Fruit fly (Drosophila melanogaster) whole organism, prepupa: ENCODE results near the gene Uxs.

ENCODE experiments used
- CG10631 ChIP-seq: fragments of 200-800 bp; sonication (Bioruptor generic); optimal IDR thresholded peaks from 2 replicates; lab custom pipeline; 2016; ENCODE audit warnings: missing biosample characterization, missing genetic modification characterization
- CG10669 ChIP-seq: fragments of 200-800 bp; sonication (Bioruptor generic); optimal IDR thresholded peaks from 3 replicates; lab custom pipeline; 2018; ENCODE audit warnings: missing biosample characterization, mild to moderate bottlenecking, missing genetic modification characterization, moderate library complexity
- CG11762 ChIP-seq: fragments of 200-800 bp; sonication (Bioruptor generic); optimal IDR thresholded peaks from 3 replicates; lab custom pipeline; 2016; ENCODE audit warnings: missing biosample characterization, missing genetic modification characterization; ENCODE audit not compliant: insufficient read depth
- CG11902 ChIP-seq: fragments of 200-800 bp; sonication (Bioruptor generic); optimal IDR thresholded peaks from 3 replicates; lab custom pipeline; 2016; ENCODE audit warnings: missing biosample characterization, missing genetic modification characterization
- CG15336 ChIP-seq: fragments of 200-800 bp; sonication (Bioruptor generic); IDR thresholded peaks from 2 replicates; pipeline ENCODE4 v1.3.6; 2022; ENCODE audit warnings: missing biosample characterization, missing genetic modification characterization
- CG16779 ChIP-seq: fragments of 200-800 bp; sonication (Bioruptor generic); optimal IDR thresholded peaks from 3 replicates; lab custom pipeline; 2017; ENCODE audit warnings: missing biosample characterization, mild to moderate bottlenecking, missing genetic modification characterization
- CG3032 ChIP-seq: fragments of 200-800 bp; optimal IDR thresholded peaks from 2 replicates; lab custom pipeline; 2019; ENCODE audit warnings: missing biosample characterization, mild to moderate bottlenecking, missing genetic modification characterization, moderate library complexity
- CG31627 ChIP-seq: fragments of 200-800 bp; sonication (Bioruptor generic); optimal IDR thresholded peaks from 3 replicates; lab custom pipeline; 2016; ENCODE audit warnings: missing biosample characterization, missing genetic modification characterization
- CG32006 ChIP-seq: fragments of 200-800 bp; sonication (Bioruptor generic); optimal IDR thresholded peaks from 3 replicates; lab custom pipeline; 2017; ENCODE audit warnings: missing biosample characterization, mild to moderate bottlenecking, missing genetic modification characterization
- CG3919 ChIP-seq: fragments of 200-800 bp; sonication (Bioruptor generic); optimal IDR thresholded peaks from 3 replicates; lab custom pipeline; 2016; ENCODE audit warnings: missing biosample characterization, missing genetic modification characterization
- CG4318 ChIP-seq: fragments of 200-800 bp; sonication (Bioruptor generic); optimal IDR thresholded peaks from 3 replicates; lab custom pipeline; 2017; ENCODE audit warnings: missing biosample characterization, mild to moderate bottlenecking, missing genetic modification characterization
- CG6163 ChIP-seq: fragments of 200-800 bp; sonication (Bioruptor generic); IDR thresholded peaks from 3 replicates; pipeline ENCODE4 v1.3.6; 2022; ENCODE audit warnings: missing biosample characterization, missing genetic modification characterization
- CG6276 ChIP-seq: fragments of 200-800 bp; sonication (Bioruptor generic); optimal IDR thresholded peaks from 2 replicates; lab custom pipeline; 2017; ENCODE audit warnings: missing biosample characterization, mild to moderate bottlenecking, missing genetic modification characterization
- CG6792 ChIP-seq: fragments of 200-800 bp; sonication (Bioruptor generic); optimal IDR thresholded peaks from 3 replicates; lab custom pipeline; 2016; ENCODE audit warnings: missing biosample characterization, missing genetic modification characterization
- CG6808 ChIP-seq: fragments of 200-800 bp; sonication (Bioruptor generic); optimal IDR thresholded peaks from 3 replicates; lab custom pipeline; 2017; ENCODE audit warnings: missing biosample characterization, missing genetic modification characterization, mild to moderate bottlenecking, moderate library complexity, missing genetic modification reagents
- CG6854 ChIP-seq: fragments of 200-800 bp; sonication (Bioruptor generic); optimal IDR thresholded peaks from 2 replicates; lab custom pipeline; 2017; ENCODE audit warnings: missing biosample characterization, mild to moderate bottlenecking, missing genetic modification characterization
- CG7368 ChIP-seq: fragments of 200-800 bp; sonication (Bioruptor generic); optimal IDR thresholded peaks from 3 replicates; lab custom pipeline; 2016; ENCODE audit warnings: missing biosample characterization, missing genetic modification characterization
- CG8319 ChIP-seq: fragments of 200-800 bp; sonication (Bioruptor generic); optimal IDR thresholded peaks from 3 replicates; lab custom pipeline; 2016; ENCODE audit warnings: missing biosample characterization, missing genetic modification characterization
- CG8632 ChIP-seq: fragments of 200-800 bp; sonication (Bioruptor generic); optimal IDR thresholded peaks from 3 replicates; lab custom pipeline; 2016; ENCODE audit warnings: missing biosample characterization, missing genetic modification characterization
- Eip93F ChIP-seq: fragments of 200-800 bp; sonication (Bioruptor generic); optimal IDR thresholded peaks from 2 replicates; lab custom pipeline; 2016; ENCODE audit warnings: missing biosample characterization, mild to moderate bottlenecking, missing genetic modification characterization
- Ets21C ChIP-seq: fragments of 200-800 bp; sonication (Bioruptor generic); optimal IDR thresholded peaks from 3 replicates; lab custom pipeline; 2016; ENCODE audit warnings: missing biosample characterization, missing genetic modification characterization
- Ets96B ChIP-seq: fragments of 200-800 bp; optimal IDR thresholded peaks from 2 replicates; lab custom pipeline; 2019; ENCODE audit warnings: missing biosample characterization, mild to moderate bottlenecking, missing genetic modification characterization, moderate library complexity
- Gug ChIP-seq: fragments of 200-800 bp; sonication (Bioruptor generic); IDR thresholded peaks from 2 replicates; pipeline ENCODE4 v1.3.6; 2022; ENCODE audit warnings: missing biosample characterization, missing genetic modification characterization
- Hr38 ChIP-seq: sonication (Bioruptor generic); optimal IDR thresholded peaks from 2 replicates; lab custom pipeline; 2016; ENCODE audit warnings: missing biosample characterization, missing genetic modification characterization
- Hr4 ChIP-seq: fragments of 200-800 bp; sonication (Bioruptor generic); optimal IDR thresholded peaks from 3 replicates; lab custom pipeline; 2016; ENCODE audit warnings: missing biosample characterization, missing genetic modification characterization
- Lpt ChIP-seq: fragments of 200-800 bp; sonication (Bioruptor generic); optimal IDR thresholded peaks from 3 replicates; lab custom pipeline; 2016; ENCODE audit warnings: missing biosample characterization, missing genetic modification characterization
- Met ChIP-seq: fragments of 200-800 bp; sonication (Bioruptor generic); optimal IDR thresholded peaks from 3 replicates; lab custom pipeline; 2016; ENCODE audit warnings: missing biosample characterization, missing genetic modification characterization
- Smox ChIP-seq: fragments of 200-800 bp; sonication (Bioruptor generic); optimal IDR thresholded peaks from 3 replicates; lab custom pipeline; 2016; ENCODE audit warnings: missing biosample characterization, missing genetic modification characterization
- Sox102F ChIP-seq: fragments of 200-800 bp; sonication (Bioruptor generic); optimal IDR thresholded peaks from 2 replicates; lab custom pipeline; 2016; ENCODE audit warnings: missing biosample characterization, mild to moderate bottlenecking, missing genetic modification characterization
- Sox14 ChIP-seq: fragments of 200-800 bp; sonication (Bioruptor generic); optimal IDR thresholded peaks from 3 replicates; lab custom pipeline; 2016; ENCODE audit warnings: missing biosample characterization, missing genetic modification characterization
- Sox15 ChIP-seq: fragments of 200-800 bp; sonication (Bioruptor generic); optimal IDR thresholded peaks from 3 replicates; lab custom pipeline; 2016; ENCODE audit warnings: missing biosample characterization, missing genetic modification characterization
- achi ChIP-seq: fragments of 200-800 bp; sonication (Bioruptor generic); optimal IDR thresholded peaks from 3 replicates; lab custom pipeline; 2016; ENCODE audit warnings: missing biosample characterization, missing genetic modification characterization
- acj6 ChIP-seq: fragments of 200-800 bp; sonication (Bioruptor generic); optimal IDR thresholded peaks from 3 replicates; lab custom pipeline; 2016; ENCODE audit warnings: missing biosample characterization, missing genetic modification characterization
- cyc ChIP-seq: fragments of 200-800 bp; sonication (Bioruptor generic); optimal IDR thresholded peaks from 3 replicates; lab custom pipeline; 2016; ENCODE audit warnings: missing biosample characterization, missing genetic modification characterization
- dsx ChIP-seq: fragments of 200-800 bp; optimal IDR thresholded peaks from 3 replicates; lab custom pipeline; 2019; ENCODE audit warnings: missing biosample characterization, mild to moderate bottlenecking, missing genetic modification characterization, moderate library complexity; ENCODE audit not compliant: poor library complexity, severe bottlenecking
- eg ChIP-seq: fragments of 200-800 bp; sonication (Bioruptor generic); IDR thresholded peaks from 3 replicates; pipeline ENCODE4 v1.3.6; 2022; ENCODE audit warnings: missing biosample characterization, missing genetic modification characterization
- esn ChIP-seq: fragments of 200-800 bp; sonication (Bioruptor generic); optimal IDR thresholded peaks from 2 replicates; lab custom pipeline; 2016; ENCODE audit warnings: missing biosample characterization, mild to moderate bottlenecking, missing genetic modification characterization, moderate library complexity
- fd85E ChIP-seq: fragments of 200-800 bp; sonication (Bioruptor generic); optimal IDR thresholded peaks from 3 replicates; lab custom pipeline; 2016; ENCODE audit warnings: missing biosample characterization, missing genetic modification characterization
- fkh ChIP-seq: fragments of 200-800 bp; sonication (Bioruptor generic); optimal IDR thresholded peaks from 3 replicates; lab custom pipeline; 2017; ENCODE audit warnings: missing biosample characterization, mild to moderate bottlenecking, missing genetic modification characterization, moderate library complexity
- lz ChIP-seq: fragments of 200-800 bp; sonication (Bioruptor generic); optimal IDR thresholded peaks from 3 replicates; lab custom pipeline; 2016; ENCODE audit warnings: missing biosample characterization, missing genetic modification characterization
- net ChIP-seq: fragments of 200-800 bp; sonication (Bioruptor generic); optimal IDR thresholded peaks from 3 replicates; lab custom pipeline; 2016; ENCODE audit warnings: missing biosample characterization, missing genetic modification characterization
- spab ChIP-seq: fragments of 200-800 bp; sonication (Bioruptor generic); optimal IDR thresholded peaks from 2 replicates; lab custom pipeline; 2017; ENCODE audit warnings: missing biosample characterization, mild to moderate bottlenecking, missing genetic modification characterization, missing genetic modification reagents
- svp ChIP-seq: fragments of 200-800 bp; sonication (Bioruptor generic); peaks from one replicate; lab custom pipeline; 2016; ENCODE audit warnings: missing biosample characterization, missing genetic modification characterization
- topi ChIP-seq: fragments of 200-800 bp; sonication (Bioruptor generic); optimal IDR thresholded peaks from 3 replicates; lab custom pipeline; 2016; ENCODE audit warnings: missing biosample characterization, missing genetic modification characterization
- vri ChIP-seq: fragments of 200-800 bp; sonication (Bioruptor generic); optimal IDR thresholded peaks from 3 replicates; lab custom pipeline; 2016; ENCODE audit warnings: missing biosample characterization, mild to moderate bottlenecking, missing genetic modification characterization

Gene Uxs

DNA sequence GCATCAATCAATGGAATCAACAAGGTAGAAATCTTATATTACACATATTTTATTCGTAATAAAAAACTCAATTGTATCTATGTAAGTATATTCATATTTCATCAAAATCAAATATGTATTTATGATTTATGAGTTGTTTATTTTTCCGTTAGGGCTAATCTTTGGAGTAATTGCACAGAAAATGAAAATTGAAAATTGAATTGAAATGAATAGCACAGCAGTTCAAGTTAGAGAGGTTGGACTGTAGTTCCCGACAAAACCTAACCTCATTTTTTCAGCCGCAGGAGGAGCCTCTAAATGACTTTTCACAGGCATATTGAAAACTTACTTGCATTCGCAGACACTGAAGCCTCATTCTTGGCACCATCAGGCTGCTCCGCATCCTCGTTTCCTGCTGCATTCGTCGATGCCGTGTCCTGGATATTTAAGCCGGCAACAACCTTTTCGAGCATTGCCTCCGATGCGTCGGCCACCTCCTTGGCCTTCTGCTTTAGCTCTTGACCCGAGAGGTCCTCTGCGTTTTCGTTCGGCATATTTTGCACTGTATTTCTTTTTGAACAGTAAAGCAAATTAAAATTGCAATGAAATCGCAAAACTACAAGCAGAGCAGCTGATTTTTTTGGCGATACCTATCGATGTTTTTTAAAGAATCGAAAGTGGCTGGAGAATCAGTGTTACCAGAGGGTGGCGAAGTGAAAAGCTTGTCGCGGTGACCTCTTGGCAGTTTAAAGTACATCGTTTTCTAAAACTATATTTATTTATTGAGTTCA, 2.7 kb upstream of the Uxs start, which contains the start of gene Nmt (continued):
- TF ChIP-seq achi (GFP tag; lab: Kevin White, UChicago) (peak; percentile 44), Smox (GFP tag; lab: Kevin White, UChicago) (no peak), svp (GFP tag; lab: Kevin White, UChicago) (no peak), CG6792 (GFP tag; lab: Kevin White, UChicago) (peak; percentile 52), Eip93F (GFP tag; lab: Kevin White, UChicago) (no peak), CG6163 (peak; percentile 58; the same call in 1 of the 3 replicates), Lpt (GFP tag; lab: Kevin White, UChicago) (no peak), CG8319 (GFP tag; lab: Kevin White, UChicago) (peak; percentile 80), Sox15 (GFP tag; lab: Kevin White, UChicago) (peak; percentile 13), CG15336 (peak; percentile 77), CG10631 (GFP tag; lab: Kevin White, UChicago) (peak; percentile 10), CG11902 (GFP tag; lab: Kevin White, UChicago) (no peak), Sox102F (GFP tag; lab: Kevin White, UChicago) (no peak), lz (GFP tag; lab: Kevin White, UChicago) (peak; percentile 39), CG4318 (no peak), vri (no peak), CG31627 (peak; percentile 37), eg (GFP tag; lab: Robert Waterston, UW) (peak; percentile 51; the same call in 1 of the 3 replicates), cyc (GFP tag; lab: Kevin White, UChicago) (no peak), CG6276 (GFP tag; lab: Kevin White, UChicago) (no peak), Gug (GFP tag; lab: Robert Waterston, UW) (no peak), spab (GFP tag; lab: Kevin White, UChicago) (no peak), CG32006 (GFP tag; lab: Kevin White, UChicago) (no peak), CG6854 (no peak), Hr38 (GFP tag; lab: Kevin White, UChicago) (no peak), CG6808 (GFP tag; lab: Kevin White, UChicago) (no peak), fd85E (GFP tag; lab: Kevin White, UChicago) (no peak), CG3919 (peak; percentile 60), Met (GFP tag; lab: Kevin White, UChicago) (no peak), esn (GFP tag; lab: Kevin White, UChicago) (peak; percentile 46), CG8632 (GFP tag; lab: Kevin White, UChicago) (peak; percentile 24), Sox14 (GFP tag; lab: Kevin White, UChicago) (no peak), net (GFP tag; lab: Kevin White, UChicago) (no peak)

DNA sequence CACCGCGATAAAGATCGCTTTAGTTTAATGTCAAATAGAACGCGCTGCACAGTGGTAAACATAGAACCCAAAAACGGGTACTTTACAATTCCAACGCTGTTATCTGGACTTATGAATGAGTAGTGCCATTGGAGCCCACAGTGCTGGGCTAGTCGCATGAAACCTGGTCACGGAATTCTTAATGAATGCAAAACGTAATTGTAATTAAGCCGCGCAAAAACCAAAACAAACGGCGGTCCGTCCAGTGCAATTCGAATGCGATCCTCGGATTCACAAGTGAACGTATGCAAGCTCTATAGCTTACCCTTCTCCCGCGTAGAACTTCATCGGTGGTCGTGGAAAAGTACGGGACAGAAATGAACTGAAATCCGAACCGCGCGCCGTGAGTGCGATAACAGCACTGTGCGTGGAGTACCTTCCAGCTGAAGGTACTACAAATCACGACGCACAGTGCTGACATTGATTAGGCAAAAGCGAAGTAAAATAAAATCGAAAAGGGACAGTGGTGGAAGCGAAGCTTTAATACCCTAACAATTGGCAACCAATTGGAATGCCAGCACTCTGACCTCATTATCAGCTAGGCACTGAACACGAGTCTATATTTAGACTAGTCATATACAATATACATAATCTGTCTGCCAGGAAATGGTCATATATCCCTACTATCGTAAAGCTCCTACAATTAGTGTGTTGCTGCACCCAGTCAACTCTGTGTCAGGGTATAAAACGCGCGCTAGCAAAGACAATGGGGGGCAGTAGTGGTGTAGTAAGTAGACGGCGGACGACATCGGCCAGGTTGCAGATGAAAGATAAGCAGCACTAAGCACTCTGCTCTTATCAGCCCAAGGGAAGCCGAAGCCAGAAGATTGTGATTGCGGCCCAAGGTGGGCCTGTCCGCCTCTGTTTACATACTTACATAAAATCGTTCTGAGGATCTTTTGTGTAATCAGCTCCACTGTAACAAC, 4.8 kb downstream of the Uxs start:
- TF ChIP-seq cyc (GFP tag; lab: Kevin White, UChicago): peak; percentile 31
- peak; percentile 63 for TF ChIP-seq CG6792 (GFP tag; lab: Kevin White, UChicago)
- peak; percentile 36 for TF ChIP-seq dsx
- peak; percentile 67 for TF ChIP-seq CG10669
- peak; percentile 60 for TF ChIP-seq achi (GFP tag; lab: Kevin White, UChicago)
- peak; percentile 46 for TF ChIP-seq CG8319 (GFP tag; lab: Kevin White, UChicago)
- no peak for TF ChIP-seq fd85E (GFP tag; lab: Kevin White, UChicago)
- TF ChIP-seq CG6854: no peak
- peak; percentile 21 for TF ChIP-seq Ets21C (GFP tag; lab: Kevin White, UChicago)
- TF ChIP-seq topi (GFP tag; lab: Kevin White, UChicago): peak; percentile 53
- TF ChIP-seq CG3032 (tag; lab: Kevin White, UChicago): peak; percentile 46
- peak; percentile 82 for TF ChIP-seq Sox14 (GFP tag; lab: Kevin White, UChicago)
- peak; percentile 74 for TF ChIP-seq fkh (GFP tag; lab: Kevin White, UChicago)
- TF ChIP-seq vri: peak; percentile 58
- TF ChIP-seq acj6 (GFP tag; lab: Kevin White, UChicago): peak; percentile 74
- TF ChIP-seq CG7368 (GFP tag; lab: Kevin White, UChicago): peak; percentile 64
- peak; percentile 43 for TF ChIP-seq lz (GFP tag; lab: Kevin White, UChicago)
- TF ChIP-seq CG3919: peak; percentile 70
- peak; percentile 40 for TF ChIP-seq Lpt (GFP tag; lab: Kevin White, UChicago)
- TF ChIP-seq Sox15 (GFP tag; lab: Kevin White, UChicago): peak; percentile 60
- peak; percentile 57 for TF ChIP-seq CG11762
- TF ChIP-seq CG16779 (tag; lab: Kevin White, UChicago): peak; percentile 55
- no peak for TF ChIP-seq Hr38 (GFP tag; lab: Kevin White, UChicago)
- TF ChIP-seq Hr4: peak; percentile 74
- TF ChIP-seq Ets96B (tag; lab: Kevin White, UChicago): peak; percentile 58
